Worm (Caenorhabditis elegans): ENCODE results near the gene nspc-14.

nspc-14 gene

DNA sequence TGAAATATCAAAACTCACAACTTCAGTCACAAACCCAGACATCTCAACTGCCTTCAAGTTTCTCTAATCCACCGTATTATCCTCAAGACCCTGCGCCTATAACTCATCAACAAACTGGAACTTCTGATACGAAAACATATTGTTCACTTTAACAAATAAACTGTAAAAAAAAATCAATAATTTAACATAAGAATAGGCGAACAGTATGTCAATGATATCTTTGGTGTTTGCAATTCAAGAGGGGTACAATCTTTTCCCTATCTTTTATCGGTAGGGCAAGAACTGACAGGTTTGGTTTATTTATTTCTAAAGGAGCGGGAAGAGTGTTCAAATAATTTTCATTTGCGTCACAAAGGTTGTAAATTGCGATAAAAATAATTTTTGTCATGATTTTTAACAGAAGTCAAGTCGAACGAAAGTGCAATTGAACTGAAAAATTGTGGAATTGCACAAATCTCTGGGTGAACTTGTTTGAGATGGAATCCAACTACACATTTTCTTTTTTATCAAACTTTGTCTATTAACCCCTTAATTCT lies 4.2 kb upstream of the nspc-14 start (continued):
- TF ChIP-seq Y105C5A.15 (GFP tag; IDR thresholded peaks at IDR 0.05) (peak; percentile 70; the same call in 1 of the 2 replicates), lin-1 (GFP tag; IDR thresholded peaks at IDR 0.05) (peak; percentile 92), F49E8.2 (tag; optimal IDR thresholded peaks at IDR 0.05; ENCODE audit: borderline replicate concordance) (peak; percentile 39), daf-19 (GFP tag; conservative IDR thresholded peaks at IDR 0.05) (peak; percentile 67), hif-1 (tag; optimal IDR thresholded peaks at IDR 0.05) (peak; percentile 71 to 85), ceh-62 (tag; optimal IDR thresholded peaks at IDR 0.05) (peak; percentile 40), nhr-102 (tag; optimal IDR thresholded peaks at IDR 0.05) (peak; percentile 99), php-3 (GFP tag; IDR thresholded peaks at IDR 0.05) (peak; percentile 93; the same call in 1 of the 2 replicates), lin-39 (tag; optimal IDR thresholded peaks at IDR 0.05) (peak; percentile 92), F10B5.3 (tag; optimal IDR thresholded peaks at IDR 0.05) (peak; percentile 95), lir-3 (tag; optimal IDR thresholded peaks at IDR 0.05) (peak; percentile 94), lin-29 (GFP tag; IDR thresholded peaks at IDR 0.05) (peak; percentile 94), lsy-2 (tag; optimal IDR thresholded peaks at IDR 0.05) (peak; percentile 94 to 97), ZK546.5 (tag; optimal IDR thresholded peaks at IDR 0.05) (peak; percentile 29 to 68), Y75B8A.6 (GFP tag; IDR thresholded peaks at IDR 0.05) (no peak), hlh-11 (tag; optimal IDR thresholded peaks at IDR 0.05) (peak; percentile 96), mdt-29 (GFP tag; IDR thresholded peaks at IDR 0.05) (peak; percentile 92), fkh-10 (GFP tag; optimal IDR thresholded peaks at IDR 0.05) (peak; percentile 100), mes-2 (tag; optimal IDR thresholded peaks at IDR 0.05; ENCODE audit: poor library complexity, severe bottlenecking) (peak; percentile 94), egl-27 (tag; optimal IDR thresholded peaks at IDR 0.05) (peak; percentile 69), nhr-10 (tag; optimal IDR thresholded peaks at IDR 0.05) (peak; percentile 98), unc-39 (tag; optimal IDR thresholded peaks at IDR 0.05) (peak; percentile 38), nhr-111 (GFP tag; optimal IDR thresholded peaks at IDR 0.05) (no peak), mep-1 (tag; optimal IDR thresholded peaks at IDR 0.05) (peak; percentile 100), skn-1 (tag; optimal IDR thresholded peaks at IDR 0.05) (peak; percentile 41), jun-1 (tag; optimal IDR thresholded peaks at IDR 0.05) (peak; percentile 99), ztf-7 (tag; optimal IDR thresholded peaks at IDR 0.05) (peak; percentile 95), spr-3 (GFP tag; optimal IDR thresholded peaks at IDR 0.05) (peak; percentile 91), hlh-30 (tag; optimal IDR thresholded peaks at IDR 0.05; ENCODE audit: insufficient read depth) (peak; percentile 93), zip-11 (GFP tag; IDR thresholded peaks at IDR 0.05) (no peak), nhr-48 (tag; optimal IDR thresholded peaks at IDR 0.05) (peak; percentile 97), pha-4 (GFP tag; IDR thresholded peaks at IDR 0.05) (peak; percentile 96), pha-4 (tag; optimal IDR thresholded peaks at IDR 0.05) (peak; percentile 95), lim-7 (GFP tag; IDR thresholded peaks at IDR 0.05) (no peak)

DNA sequence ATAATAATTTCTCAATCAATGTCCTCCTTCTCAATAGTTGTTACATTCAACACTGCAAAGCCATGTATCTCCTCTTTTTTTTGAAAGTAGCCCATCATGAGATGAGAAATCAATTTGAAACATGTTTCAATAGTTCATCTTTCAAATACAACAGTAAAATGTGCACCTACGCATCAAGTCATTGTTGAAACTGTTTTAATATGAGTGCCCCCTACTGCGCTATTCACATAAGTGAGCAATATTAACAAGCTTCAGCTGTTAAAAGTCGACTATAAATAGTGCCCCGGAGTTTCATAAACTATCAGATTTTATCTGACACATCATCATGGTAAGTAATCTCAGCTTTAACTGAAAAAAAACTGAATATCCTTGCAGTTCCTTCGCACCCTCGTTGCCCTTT lies 1.6 kb upstream of the nspc-14 start, which contains the start of the genes nspc-15 and F19H6.6:
Gene nspc-15 (plus strand): TSS at position 301 of the 400 bp plus-strand sequence.
Gene F19H6.6 (plus strand): TSS at position 384 of the 400 bp plus-strand sequence.
- no peak for TF ChIP-seq nhr-28 (tag; optimal IDR thresholded peaks at IDR 0.05)
- no peak for TF ChIP-seq R02D3.7 (tag; optimal IDR thresholded peaks at IDR 0.05)
- TF ChIP-seq ceh-32 (tag; optimal IDR thresholded peaks at IDR 0.05; ENCODE audit: poor library complexity): no peak
- TF ChIP-seq zip-2 (tag; optimal IDR thresholded peaks at IDR 0.05): no peak
- TF ChIP-seq php-3 (GFP tag; IDR thresholded peaks at IDR 0.05): no peak

DNA sequence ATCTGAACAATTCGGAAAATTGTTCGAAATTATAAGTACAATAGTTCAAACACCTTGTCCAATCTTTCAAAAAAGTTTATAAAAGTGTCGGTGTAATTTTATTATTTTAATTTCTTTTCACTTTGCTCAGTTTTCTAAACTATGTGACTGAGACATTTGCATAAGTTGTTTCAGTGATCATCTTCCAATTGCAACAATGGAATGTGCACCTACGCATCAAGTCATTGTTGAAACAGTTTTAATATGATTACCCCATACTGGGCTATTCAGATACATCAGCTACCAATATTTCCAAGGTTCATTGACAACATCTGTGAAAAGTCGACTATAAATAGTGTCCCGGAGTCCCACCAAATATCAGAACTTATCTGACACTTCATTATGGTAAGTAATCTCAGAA lies 1.7 kb downstream of the nspc-14 start, which contains the start of gene nspc-13:
Gene nspc-13 (plus strand): TSS at position 301 of the 400 bp plus-strand sequence.
- no peak for TF ChIP-seq mxl-3 (GFP tag; optimal IDR thresholded peaks at IDR 0.05)
- peak in 1 of 2 experiments; percentile 12 for TF ChIP-seq unc-62 (GFP tag; optimal IDR thresholded peaks at IDR 0.05 in 1 of 2)
- TF ChIP-seq unc-62 (tag; optimal IDR thresholded peaks at IDR 0.05): no peak

Measured in whole organism, L4 larva.